Fruit fly (Drosophila melanogaster) whole organism, adult: ENCODE measurements around the gene tHMG1.
A peak's percentile ranks its signal among the peaks of the same experiment; 100 is the strongest.

Experiments used
- CG11617 ChIP-seq: fragments of 200-800 bp; sonication (Bioruptor generic); optimal IDR thresholded peaks from 2 replicates; lab custom pipeline; 2017; ENCODE audit warnings: mild to moderate bottlenecking, missing biosample characterization, missing genetic modification reagents, missing genetic modification characterization
- CG1620 ChIP-seq: fragments of 200-800 bp; sonication (Bioruptor generic); optimal IDR thresholded peaks from 2 replicates; lab custom pipeline; 2016; ENCODE audit warnings: missing biosample characterization, missing genetic modification characterization
- CG33017 ChIP-seq: fragments of 200-800 bp; sonication (Bioruptor generic); optimal IDR thresholded peaks from 2 replicates; lab custom pipeline; 2018; ENCODE audit warnings: missing biosample characterization, mild to moderate bottlenecking, missing genetic modification characterization, moderate library complexity
- CG7045 ChIP-seq: fragments of 200-800 bp; sonication (Bioruptor generic); optimal IDR thresholded peaks from 2 replicates; lab custom pipeline; 2017; ENCODE audit warnings: missing biosample characterization, mild to moderate bottlenecking, missing genetic modification characterization
- Crg-1 ChIP-seq: fragments of 200-800 bp; sonication (Bioruptor generic); optimal IDR thresholded peaks from 2 replicates; lab custom pipeline; 2016; ENCODE audit warnings: missing biosample characterization, missing genetic modification characterization
- Hr96 ChIP-seq: fragments of 200-800 bp; sonication (Bioruptor generic); optimal IDR thresholded peaks from 2 replicates; lab custom pipeline; 2016; ENCODE audit warnings: missing biosample characterization, missing genetic modification characterization
- Mnt ChIP-seq: fragments of 200-800 bp; sonication (Bioruptor generic); optimal IDR thresholded peaks from 2 replicates; lab custom pipeline; 2016; ENCODE audit warnings: missing biosample characterization, mild to moderate bottlenecking, missing genetic modification characterization
- bab1 ChIP-seq: fragments of 200-800 bp; sonication (Bioruptor generic); optimal IDR thresholded peaks from 3 replicates; lab custom pipeline; 2019; ENCODE audit warnings: missing biosample characterization, mild to moderate bottlenecking, missing genetic modification characterization, moderate library complexity
- cic ChIP-seq: fragments of 200-800 bp; sonication (Bioruptor generic); optimal IDR thresholded peaks from 2 replicates; lab custom pipeline; 2017; ENCODE audit warnings: missing biosample characterization, mild to moderate bottlenecking, missing genetic modification characterization, moderate library complexity
- cnc ChIP-seq, 2 experiments: fragments of >200 bp; optimal IDR thresholded peaks; 2 replicates each; lab custom pipeline; 2017
- kay ChIP-seq: fragments of 200-800 bp; sonication (Bioruptor generic); peaks from one replicate; lab custom pipeline; 2016; ENCODE audit warnings: missing biosample characterization, missing genetic modification characterization, borderline replicate concordance
- tj ChIP-seq: fragments of 200-800 bp; sonication (Bioruptor generic); optimal IDR thresholded peaks from 3 replicates; lab custom pipeline; 2017; ENCODE audit warnings: missing biosample characterization, mild to moderate bottlenecking, missing genetic modification characterization, moderate library complexity
- toe ChIP-seq: fragments of 200-800 bp; sonication (Bioruptor generic); optimal IDR thresholded peaks from 2 replicates; lab custom pipeline; 2016; ENCODE audit warnings: missing biosample characterization, missing genetic modification characterization

DNA sequence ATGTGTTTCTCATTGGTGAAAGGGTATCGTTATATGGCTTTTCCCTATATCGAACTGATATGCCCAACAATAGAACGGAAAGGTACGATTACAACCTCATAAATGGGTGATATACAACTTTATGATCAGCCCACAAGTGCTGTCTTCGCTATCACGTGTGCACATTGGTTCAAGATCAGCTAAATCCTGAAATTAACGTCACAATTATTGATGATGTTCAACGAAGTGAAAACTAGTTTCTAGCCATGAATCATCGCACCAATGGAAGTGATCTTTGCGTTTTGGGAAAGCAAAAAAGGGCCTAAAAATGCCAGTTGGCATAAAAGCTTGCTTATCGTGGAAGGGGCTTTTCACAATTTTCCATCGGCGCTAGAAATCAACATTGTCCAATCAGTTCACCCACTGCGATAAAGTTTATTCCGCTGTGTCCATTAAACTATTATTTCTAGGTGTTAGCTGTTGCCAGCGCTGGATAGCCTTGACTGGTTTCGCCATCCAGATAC is 27.0 kb upstream of the tHMG1 start, which contains the start of gene CG7054:
- TF ChIP-seq CG33017 (tag; lab: Kevin White, UChicago): peak; percentile 65
- no peak for TF ChIP-seq Crg-1 (GFP tag; lab: Kevin White, UChicago)
- TF ChIP-seq CG7045 (GFP tag; lab: Kevin White, UChicago): peak; percentile 72
- peak; percentile 10 for TF ChIP-seq CG1620 (GFP tag; lab: Kevin White, UChicago)
- TF ChIP-seq tj (GFP tag; lab: Kevin White, UChicago): peak; percentile 65
- peak; percentile 68 for TF ChIP-seq CG11617
- peak; percentile 46 for TF ChIP-seq Hr96 (GFP tag; lab: Kevin White, UChicago)
- TF ChIP-seq Mnt (GFP tag; lab: Kevin White, UChicago): peak; percentile 54
- peak; percentile 15 for TF ChIP-seq bab1 (GFP tag; lab: Kevin White, UChicago)
- peak; percentile 98 for TF ChIP-seq kay
- no peak for TF ChIP-seq toe (GFP tag; lab: Kevin White, UChicago)
- TF ChIP-seq cic (GFP tag; lab: Kevin White, UChicago): peak; percentile 78
- TF ChIP-seq cnc (optimal IDR thresholded peaks at IDR 0.05; lab: Kevin White, UChicago): no peak
